Worm (Caenorhabditis elegans): ENCODE data around the gene ugt-65.
A peak's percentile ranks its signal among the peaks of the same experiment; 100 is the strongest.

ugt-65 gene

ce11 chrIV:12416629-12417404 lies 3.7 kb upstream of the ugt-65 start (continued):
- TF ChIP-seq nhr-10 (tag; optimal IDR thresholded peaks at IDR 0.05), result no peak
- TF ChIP-seq unc-130 (GFP tag; optimal IDR thresholded peaks at IDR 0.05), result no peak
- TF ChIP-seq lin-38 (GFP tag; IDR thresholded peaks at IDR 0.05), result peak; percentile 64; the same call in 1 of the 2 replicates
- TF ChIP-seq ctbp-1 (GFP tag; IDR thresholded peaks at IDR 0.05), result no peak
- TF ChIP-seq Y105C5A.15 (GFP tag; IDR thresholded peaks at IDR 0.05), result no peak
- no peak for TF ChIP-seq dpl-1 (GFP tag; optimal IDR thresholded peaks at IDR 0.05)
- no peak for TF ChIP-seq nhr-25 (tag; optimal IDR thresholded peaks at IDR 0.05; ENCODE audit: borderline replicate concordance, insufficient read depth)
- no peak for TF ChIP-seq set-16 (GFP tag; IDR thresholded peaks at IDR 0.05)
- TF ChIP-seq ztf-7 (tag; optimal IDR thresholded peaks at IDR 0.05), result no peak
- TF ChIP-seq mxl-3 (GFP tag; optimal IDR thresholded peaks at IDR 0.05), result no peak
- TF ChIP-seq daf-12 (tag; optimal IDR thresholded peaks at IDR 0.05), result no peak
- TF ChIP-seq cey-2 (tag; optimal IDR thresholded peaks at IDR 0.05; ENCODE audit: borderline replicate concordance, insufficient read depth), result no peak
- no peak for TF ChIP-seq lin-13 (GFP tag; optimal IDR thresholded peaks at IDR 0.05)
- peak in 1 of 2 experiments; percentile 91 for TF ChIP-seq unc-62 (GFP tag; optimal IDR thresholded peaks at IDR 0.05 in 1 of 2)
- no peak for TF ChIP-seq unc-62 (tag; optimal IDR thresholded peaks at IDR 0.05)
- no peak for TF ChIP-seq ces-1 (GFP tag; optimal IDR thresholded peaks at IDR 0.05)
- no peak for TF ChIP-seq fkh-10 (GFP tag; optimal IDR thresholded peaks at IDR 0.05)
- TF ChIP-seq tag-97 (GFP tag; IDR thresholded peaks at IDR 0.05), result no peak
- TF ChIP-seq egl-43 (GFP tag; IDR thresholded peaks at IDR 0.05), result peak; percentile 73
- peak; percentile 62; the same call in 1 of the 2 replicates for TF ChIP-seq nhr-41 (GFP tag; IDR thresholded peaks at IDR 0.05)
- no peak for TF ChIP-seq pqm-1 (tag; optimal IDR thresholded peaks at IDR 0.05)
- no peak for TF ChIP-seq ceh-62 (tag; optimal IDR thresholded peaks at IDR 0.05)
- TF ChIP-seq nhr-42 (GFP tag; IDR thresholded peaks at IDR 0.05), result no peak
- peak; percentile 56 for TF ChIP-seq mes-2 (tag; optimal IDR thresholded peaks at IDR 0.05; ENCODE audit: poor library complexity, severe bottlenecking)
- TF ChIP-seq rbr-2 (tag; optimal IDR thresholded peaks at IDR 0.05), result no peak
- TF ChIP-seq nhr-111 (GFP tag; optimal IDR thresholded peaks at IDR 0.05), result no peak
- no peak for TF ChIP-seq attf-4 (tag; optimal IDR thresholded peaks at IDR 0.05)
- no peak for TF ChIP-seq egl-27 (tag; optimal IDR thresholded peaks at IDR 0.05)
- no peak for TF ChIP-seq daf-8 (GFP tag; IDR thresholded peaks at IDR 0.05)
- TF ChIP-seq T26A8.4 (GFP tag; IDR thresholded peaks at IDR 0.05), result peak; percentile 19; the same call in 1 of the 2 replicates
- TF ChIP-seq F26F4.8 (GFP tag; conservative IDR thresholded peaks at IDR 0.05), result peak; percentile 72
- TF ChIP-seq lin-29 (GFP tag; IDR thresholded peaks at IDR 0.05), result no peak
- no peak; the same call in 1 of the 2 replicates for TF ChIP-seq tra-1 (GFP tag; IDR thresholded peaks at IDR 0.05)
- no peak for TF ChIP-seq nhr-102 (tag; optimal IDR thresholded peaks at IDR 0.05)
- no peak for TF ChIP-seq lin-39 (tag; optimal IDR thresholded peaks at IDR 0.05)
- peak; percentile 9 for TF ChIP-seq duxl-1 (tag; optimal IDR thresholded peaks at IDR 0.05; ENCODE audit: poor library complexity)
- TF ChIP-seq unc-39 (tag; optimal IDR thresholded peaks at IDR 0.05), result no peak
- TF ChIP-seq lin-15B (tag; optimal IDR thresholded peaks at IDR 0.05), result no peak
- no peak for TF ChIP-seq Y75B8A.6 (GFP tag; IDR thresholded peaks at IDR 0.05)
- no peak for TF ChIP-seq nhr-6 (tag; optimal IDR thresholded peaks at IDR 0.05)
- TF ChIP-seq saeg-2 (GFP tag; IDR thresholded peaks at IDR 0.05), result no peak
- TF ChIP-seq zip-2 (tag; optimal IDR thresholded peaks at IDR 0.05), result no peak
- no peak for TF ChIP-seq ZK337.2 (GFP tag; IDR thresholded peaks at IDR 0.05)
- TF ChIP-seq spr-1 (tag; optimal IDR thresholded peaks at IDR 0.05), result peak; percentile 50
- TF ChIP-seq hif-1 (tag; optimal IDR thresholded peaks at IDR 0.05), result no peak
- no peak for TF ChIP-seq ceh-28 (tag; optimal IDR thresholded peaks at IDR 0.05)
- no peak for TF ChIP-seq F10B5.3 (tag; optimal IDR thresholded peaks at IDR 0.05)
- TF ChIP-seq aha-1 (tag), result peak; percentile 20
- TF ChIP-seq dve-1 (tag; optimal IDR thresholded peaks at IDR 0.05; ENCODE audit: insufficient read depth), result peak; percentile 13
- no peak for TF ChIP-seq aly-2 (tag; optimal IDR thresholded peaks at IDR 0.05)
